Worm (Caenorhabditis elegans): ENCODE measurements around the gene W02H5.8.
"Not testable (repeated sequence)": the region's sequence is repeated elsewhere in the genome, so short reads cannot be mapped to it uniquely, and the experiment has no call there.

The W02H5.8 gene

ce11 chrV:2625360-2625759, 27.1 kb downstream of the W02H5.8 start, which contains the start of gene sknr-1:
sknr-1 (minus strand) TSS chrV:2625460.
- TF ChIP-seq hlh-13 (GFP tag; optimal IDR thresholded peaks at IDR 0.05); ceh-9 (tag; optimal IDR thresholded peaks at IDR 0.05); ahr-1 (tag; optimal IDR thresholded peaks at IDR 0.05): not testable (repeated sequence)

- no peak for TF ChIP-seq fkh-6 (tag; optimal IDR thresholded peaks at IDR 0.05)
- no peak for TF ChIP-seq K02D7.2 (tag; optimal IDR thresholded peaks at IDR 0.05)
- TF ChIP-seq pha-4 (tag; optimal IDR thresholded peaks at IDR 0.05) = no peak
Observed at ce11 chrV:2623765-2624164, 28.7 kb downstream of the W02H5.8 start.

- TF ChIP-seq elt-2 (tag; optimal IDR thresholded peaks at IDR 0.05) = no peak
- no peak for TF ChIP-seq pat-9 (tag; optimal IDR thresholded peaks at IDR 0.05)
- TF ChIP-seq dmd-4 (tag; optimal IDR thresholded peaks at IDR 0.05; ENCODE audit: borderline replicate concordance) = no peak
- TF ChIP-seq ets-4 (tag; optimal IDR thresholded peaks at IDR 0.05) = no peak
- no peak for TF ChIP-seq ceh-19 (GFP tag; optimal IDR thresholded peaks at IDR 0.05)
- no peak for TF ChIP-seq hlh-6 (tag; optimal IDR thresholded peaks at IDR 0.05)
- no peak for TF ChIP-seq T23F11.4 (GFP tag; optimal IDR thresholded peaks at IDR 0.05)
- no peak for TF ChIP-seq syd-9 (tag; optimal IDR thresholded peaks at IDR 0.05)
- no peak for TF ChIP-seq lim-6 (tag; optimal IDR thresholded peaks at IDR 0.05)
- TF ChIP-seq ceh-6 (GFP tag; optimal IDR thresholded peaks at IDR 0.05) = no peak
- TF ChIP-seq ceh-24 (tag; optimal IDR thresholded peaks at IDR 0.05) = no peak
- no peak for TF ChIP-seq ceh-30 (tag; optimal IDR thresholded peaks at IDR 0.05)
- no peak for TF ChIP-seq mec-3 (tag; optimal IDR thresholded peaks at IDR 0.05; ENCODE audit: borderline replicate concordance)
- TF ChIP-seq ceh-18 (tag; optimal IDR thresholded peaks at IDR 0.05) = no peak
Observed at ce11 chrV:2621879-2622278, 30.6 kb downstream of the W02H5.8 start, which contains the start of gene srh-271. srh-271 (minus strand) TSS chrV:2621979.

ce11 chrV:2617499-2617898, 35.0 kb downstream of the W02H5.8 start:
- no peak for TF ChIP-seq pha-2 (tag; optimal IDR thresholded peaks at IDR 0.05)
- TF ChIP-seq ceh-24 (tag; optimal IDR thresholded peaks at IDR 0.05) = no peak
- TF ChIP-seq ceh-45 (GFP tag; IDR thresholded peaks at IDR 0.05) = no peak

ce11 chrV:2614986-2615687, 37.3 kb downstream of the W02H5.8 start, which contains the start of gene F53E10.1:
F53E10.1 (plus strand) TSS chrV:2615310.
- TF ChIP-seq hlh-13 (GFP tag; optimal IDR thresholded peaks at IDR 0.05) (no peak), elt-2 (tag; optimal IDR thresholded peaks at IDR 0.05) (peak; percentile 10)

ce11 chrV:2608352-2608751, 44.1 kb downstream of the W02H5.8 start, which contains the start of gene acr-17:
acr-17 (plus strand) TSS chrV:2608652.
- TF ChIP-seq lin-11 (tag; optimal IDR thresholded peaks at IDR 0.05) (no peak), elt-4 (tag; optimal IDR thresholded peaks at IDR 0.05) (no peak), ceh-6 (GFP tag; optimal IDR thresholded peaks at IDR 0.05) (no peak), elt-2 (tag; optimal IDR thresholded peaks at IDR 0.05) (no peak), unc-55 (GFP tag; optimal IDR thresholded peaks at IDR 0.05) (no peak), mec-3 (tag; optimal IDR thresholded peaks at IDR 0.05; ENCODE audit: borderline replicate concordance) (no peak), pat-9 (tag; optimal IDR thresholded peaks at IDR 0.05) (no peak), zip-5 (tag; optimal IDR thresholded peaks at IDR 0.05) (no peak), C38D4.7 (GFP tag; optimal IDR thresholded peaks at IDR 0.05) (no peak)

- TF ChIP-seq ceh-31 (tag; optimal IDR thresholded peaks at IDR 0.05) (peak; percentile 88), zip-5 (tag; optimal IDR thresholded peaks at IDR 0.05) (peak; percentile 63), tbx-2 (tag; optimal IDR thresholded peaks at IDR 0.05) (peak; percentile 63), C08G9.2 (tag; optimal IDR thresholded peaks at IDR 0.05) (peak; percentile 91), ceh-2 (tag; optimal IDR thresholded peaks at IDR 0.05) (peak; percentile 75), ceh-24 (tag; optimal IDR thresholded peaks at IDR 0.05) (no peak), ceh-19 (GFP tag; optimal IDR thresholded peaks at IDR 0.05) (no peak), ref-2 (tag; optimal IDR thresholded peaks at IDR 0.05) (peak; percentile 19), rnt-1 (tag; optimal IDR thresholded peaks at IDR 0.05) (peak; percentile 4), pax-1 (tag; optimal IDR thresholded peaks at IDR 0.05) (no peak), mec-3 (tag; optimal IDR thresholded peaks at IDR 0.05; ENCODE audit: borderline replicate concordance) (peak; percentile 39), ceh-34 (tag; optimal IDR thresholded peaks at IDR 0.05) (peak; percentile 28), elt-2 (tag; optimal IDR thresholded peaks at IDR 0.05) (peak; percentile 39), unc-42 (tag; optimal IDR thresholded peaks at IDR 0.05) (peak; percentile 24), hlh-8 (tag; optimal IDR thresholded peaks at IDR 0.05) (peak; percentile 41), npax-4 (tag; optimal IDR thresholded peaks at IDR 0.05) (peak; percentile 2), ceh-18 (tag; optimal IDR thresholded peaks at IDR 0.05) (no peak), fax-1 (tag; optimal IDR thresholded peaks at IDR 0.05) (peak; percentile 22), ets-4 (tag; optimal IDR thresholded peaks at IDR 0.05) (peak; percentile 76)
Observed at ce11 chrV:2603056-2603455, 49.4 kb downstream of the W02H5.8 start, which contains the start of gene F53E10.6. F53E10.6 (minus strand) TSS chrV:2603063.
